Worm (Caenorhabditis elegans): ENCODE data around the gene C35B1.9.

DNA sequence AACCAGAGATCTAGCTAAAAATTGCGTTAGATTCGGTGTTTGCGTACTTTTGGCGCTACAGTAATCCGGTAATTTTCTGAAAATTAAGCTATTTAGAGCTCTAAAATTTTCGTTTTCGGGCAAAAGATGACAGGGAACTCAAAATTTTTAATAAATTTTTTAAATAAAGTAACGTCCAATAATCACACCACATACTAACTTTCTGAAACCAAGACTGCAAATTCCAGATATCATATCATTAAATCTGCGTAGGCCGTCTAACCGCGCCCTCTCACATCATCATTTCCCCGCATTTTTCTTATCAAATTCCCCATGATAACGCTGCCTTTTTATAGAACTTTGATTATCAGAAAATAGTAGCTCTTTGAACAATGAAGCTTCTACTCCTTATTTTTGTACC lies 36.7 kb upstream of the C35B1.9 start, which contains the start of gene drd-50:
- TF ChIP-seq nhr-28 (tag; optimal IDR thresholded peaks at IDR 0.05): no peak
- no peak for TF ChIP-seq lsy-2 (tag; optimal IDR thresholded peaks at IDR 0.05)
- TF ChIP-seq mab-5 (tag; optimal IDR thresholded peaks at IDR 0.05): no peak
